Fruit fly (Drosophila melanogaster): ENCODE data around the gene Ac13E.

The Ac13E gene

dm6 chrX:15496651-15497409 is 57.2 kb downstream of the Ac13E start:
- TF ChIP-seq spab (GFP tag; optimal IDR thresholded peaks at IDR 0.05): no peak
- no peak for TF ChIP-seq vri (GFP tag; optimal IDR thresholded peaks at IDR 0.05)
- TF ChIP-seq Sox14 (GFP tag; optimal IDR thresholded peaks at IDR 0.05): no peak
- TF ChIP-seq CG3919 (GFP tag; optimal IDR thresholded peaks at IDR 0.05): no peak
- TF ChIP-seq fkh (GFP tag; optimal IDR thresholded peaks at IDR 0.05): peak; percentile 76

dm6 chrX:15495600-15496379 is 58.3 kb downstream of the Ac13E start:
- peak; percentile 61 for TF ChIP-seq fkh (GFP tag; optimal IDR thresholded peaks at IDR 0.05)
- TF ChIP-seq acj6 (GFP tag; optimal IDR thresholded peaks at IDR 0.05): no peak
- TF ChIP-seq CG8319 (GFP tag; optimal IDR thresholded peaks at IDR 0.05): no peak
- TF ChIP-seq CG11294 (GFP tag; IDR thresholded peaks at IDR 0.05): no peak
- TF ChIP-seq CG8632 (GFP tag; optimal IDR thresholded peaks at IDR 0.05): no peak
- TF ChIP-seq CG8119 (GFP tag; IDR thresholded peaks at IDR 0.05): no peak
- TF ChIP-seq net (GFP tag; optimal IDR thresholded peaks at IDR 0.05): no peak
- no peak for TF ChIP-seq Hr38 (GFP tag; optimal IDR thresholded peaks at IDR 0.05)
- peak; percentile 53 for TF ChIP-seq Eip78C (GFP tag)
- TF ChIP-seq CG15336 (GFP tag; IDR thresholded peaks at IDR 0.05): no peak

dm6 chrX:15490519-15490918 is 63.6 kb downstream of the Ac13E start:
- TF ChIP-seq dac (GFP tag; optimal IDR thresholded peaks at IDR 0.05) (no peak), vri (GFP tag; optimal IDR thresholded peaks at IDR 0.05) (no peak), net (GFP tag; optimal IDR thresholded peaks at IDR 0.05) (no peak), Lpt (GFP tag; optimal IDR thresholded peaks at IDR 0.05) (no peak), CG16779 (tag; optimal IDR thresholded peaks at IDR 0.05) (no peak), CG9139 (GFP tag; optimal IDR thresholded peaks at IDR 0.05) (no peak), CG7368 (GFP tag; optimal IDR thresholded peaks at IDR 0.05) (no peak), Eip93F (GFP tag; optimal IDR thresholded peaks at IDR 0.05) (no peak), fd85E (GFP tag; optimal IDR thresholded peaks at IDR 0.05) (no peak), spab (GFP tag; optimal IDR thresholded peaks at IDR 0.05) (no peak), CG10669 (GFP tag; optimal IDR thresholded peaks at IDR 0.05) (no peak), CG11294 (GFP tag; IDR thresholded peaks at IDR 0.05) (no peak), salr (GFP tag; optimal IDR thresholded peaks at IDR 0.05) (no peak), lz (GFP tag; optimal IDR thresholded peaks at IDR 0.05) (no peak), eg (GFP tag; IDR thresholded peaks at IDR 0.05) (no peak)

DNA sequence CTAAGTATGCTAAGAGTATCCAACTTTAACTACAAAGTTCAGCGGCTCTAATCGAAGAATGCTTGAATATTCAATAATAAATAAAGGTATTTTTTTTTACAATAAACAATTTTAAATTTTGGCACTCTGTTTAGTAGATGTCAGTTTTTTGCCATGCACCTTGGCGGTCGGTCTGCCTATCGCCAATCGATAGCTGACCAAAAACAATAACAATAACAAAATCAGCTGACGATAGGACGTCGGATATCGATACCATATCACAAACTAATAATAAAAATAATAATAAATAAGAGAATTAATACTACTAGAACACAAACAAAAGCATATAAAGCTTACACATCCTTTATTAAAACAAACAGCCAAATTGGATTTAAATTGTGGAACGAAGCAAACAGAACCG is 67.4 kb downstream of the Ac13E start, which contains the start of gene Gmap:
Gmap (plus strand) TSS at position 241 of the 400 bp plus-strand sequence.
- TF ChIP-seq Eip78C (GFP tag) (peak; percentile 22), pdm3 (GFP tag; optimal IDR thresholded peaks at IDR 0.05) (no peak)

dm6 chrX:15484451-15485032 is 69.5 kb downstream of the Ac13E start:
- TF ChIP-seq CG3032 (tag; optimal IDR thresholded peaks at IDR 0.05): no peak
- TF ChIP-seq Eip78C (GFP tag): peak; percentile 11

dm6 chrX:15483010-15483802 is 70.9 kb downstream of the Ac13E start:
- TF ChIP-seq CG3032 (tag; optimal IDR thresholded peaks at IDR 0.05) (no peak), Eip78C (GFP tag) (peak; percentile 28)

Data from whole organism, prepupa.